Worm (Caenorhabditis elegans) whole organism, midembryonic: Measurements from ENCODE around the gene T13C2.3.

ENCODE experiments used
- T22C8.4 ChIP-seq: fragments of 200-800 bp; sonication (Bioruptor generic); IDR thresholded peaks from 2 replicates; pipeline ENCODE4 v1.3.6; 2022; ENCODE audit warnings: missing genetic modification characterization, missing compliant biosample characterization
- cog-1 ChIP-seq: sonication (generic microtip); optimal IDR thresholded peaks from 2 replicates; lab custom pipeline; 2016; ENCODE audit warnings: missing genetic modification characterization, missing compliant biosample characterization
- flt-1 ChIP-seq: fragments of 200-800 bp; sonication (Bioruptor generic); IDR thresholded peaks from 2 replicates; pipeline ENCODE4 v1.3.6; 2022; ENCODE audit warnings: missing genetic modification characterization, missing compliant biosample characterization
- med-1 ChIP-seq: sonication (generic microtip); optimal IDR thresholded peaks from 2 replicates; lab custom pipeline; 2017; ENCODE audit warnings: missing genetic modification characterization, mild to moderate bottlenecking, missing compliant biosample characterization, antibody characterized with exemption, missing genetic modification reagents; ENCODE audit not compliant: insufficient read depth
- ref-1 ChIP-seq: fragments of 200-800 bp; sonication (Bioruptor generic); conservative IDR thresholded peaks from 2 replicates; pipeline ENCODE4 v1.3.6; 2022; ENCODE audit warnings: missing genetic modification reagents, missing genetic modification characterization, missing compliant biosample characterization
- tab-1 ChIP-seq: fragments of 200-800 bp; sonication (Bioruptor generic); IDR thresholded peaks from 2 replicates; pipeline ENCODE4 v1.3.6; 2022; ENCODE audit warnings: missing genetic modification characterization, missing compliant biosample characterization
- ztf-29 ChIP-seq: fragments of 200-800 bp; sonication (Bioruptor generic); IDR thresholded peaks from 2 replicates; pipeline ENCODE4 v1.3.6; 2022; ENCODE audit warnings: missing genetic modification reagents, missing genetic modification characterization, missing compliant biosample characterization

ce11 chrII:6750929-6751328 is 38.1 kb upstream of the T13C2.3 start, which contains the start of gene F41G3.20:
- no peak for TF ChIP-seq cog-1 (tag; lab: Kevin White, UChicago)
- no peak for TF ChIP-seq med-1 (GFP tag; lab: Kevin White, UChicago)
- no peak for TF ChIP-seq T22C8.4
- no peak for TF ChIP-seq ztf-29 (GFP tag; lab: Robert Waterston, UW)
- no peak for TF ChIP-seq tab-1
- TF ChIP-seq ref-1 = no peak
- TF ChIP-seq flt-1 (GFP tag; lab: Robert Waterston, UW) = no peak
